Worm (Caenorhabditis elegans): ENCODE results near the gene H21P03.10.

Gene H21P03.10

ce11 chrIV:11486859-11487258, 13.7 kb upstream of the H21P03.10 start:
- TF ChIP-seq aly-2 (tag; optimal IDR thresholded peaks at IDR 0.05) (no peak), lin-39 (tag; optimal IDR thresholded peaks at IDR 0.05) (no peak), sox-4 (tag; optimal IDR thresholded peaks at IDR 0.05) (no peak), lin-14 (GFP tag; optimal IDR thresholded peaks at IDR 0.05) (no peak), pax-3 (tag; optimal IDR thresholded peaks at IDR 0.05) (no peak), ceh-8 (GFP tag; optimal IDR thresholded peaks at IDR 0.05) (no peak)

DNA sequence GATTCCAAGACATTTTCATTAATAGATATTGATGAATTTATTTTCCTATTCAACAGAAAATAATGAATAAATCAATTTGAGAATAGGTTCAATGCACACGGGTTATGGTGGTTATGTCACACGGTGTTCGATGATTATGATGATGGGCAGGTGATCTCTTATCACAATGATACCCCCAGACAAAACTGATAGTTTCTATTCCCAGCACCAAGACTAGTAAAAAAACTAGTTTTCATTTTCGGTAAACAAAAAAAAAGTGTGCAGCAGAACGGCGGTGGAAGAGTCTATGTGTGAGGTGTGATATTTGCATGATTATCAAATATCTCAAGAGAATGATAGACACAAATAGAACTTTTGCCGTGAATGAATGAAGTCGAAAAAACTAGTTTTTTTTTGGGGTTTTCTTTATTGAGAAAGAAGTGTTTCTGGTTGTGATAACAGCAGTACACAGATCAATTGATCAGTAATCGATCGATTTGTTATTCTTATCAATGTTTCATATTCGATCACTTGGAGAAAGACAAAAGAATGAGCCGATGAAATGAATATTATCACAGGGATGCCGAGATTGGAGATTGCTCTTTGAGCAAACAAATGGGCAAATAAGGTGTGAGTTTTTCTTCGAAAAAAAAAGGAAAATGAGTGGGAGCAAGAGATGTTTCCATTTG, 12.5 kb upstream of the H21P03.10 start:
- no peak for TF ChIP-seq ceh-63 (GFP tag; optimal IDR thresholded peaks at IDR 0.05)
- no peak for TF ChIP-seq tlp-1 (tag; optimal IDR thresholded peaks at IDR 0.05)
- TF ChIP-seq elt-2 (tag; optimal IDR thresholded peaks at IDR 0.05): peak; percentile 65
- TF ChIP-seq ztf-4 (tag; optimal IDR thresholded peaks at IDR 0.05): no peak
- no peak for TF ChIP-seq ets-5 (GFP tag; IDR thresholded peaks at IDR 0.05)
- TF ChIP-seq aly-2 (tag; optimal IDR thresholded peaks at IDR 0.05): no peak
- TF ChIP-seq nhr-90 (tag; optimal IDR thresholded peaks at IDR 0.05; ENCODE audit: poor library complexity): no peak
- peak; percentile 42 for TF ChIP-seq nhr-71 (tag; optimal IDR thresholded peaks at IDR 0.05)
- TF ChIP-seq nhr-77 (tag; optimal IDR thresholded peaks at IDR 0.05): no peak
- no peak for TF ChIP-seq efl-1 (optimal IDR thresholded peaks at IDR 0.05)
- no peak for TF ChIP-seq efl-1 (GFP tag; optimal IDR thresholded peaks at IDR 0.05 in 1 of 2)
- TF ChIP-seq nhr-76 (tag; optimal IDR thresholded peaks at IDR 0.05): no peak
- no peak for TF ChIP-seq hlh-4 (tag; optimal IDR thresholded peaks at IDR 0.05)
- TF ChIP-seq isw-1 (GFP tag; IDR thresholded peaks at IDR 0.05): no peak
- TF ChIP-seq efl-3 (GFP tag; optimal IDR thresholded peaks at IDR 0.05): no peak
- no peak for TF ChIP-seq pag-3 (tag; optimal IDR thresholded peaks at IDR 0.05; ENCODE audit: borderline replicate concordance, insufficient read depth)
- TF ChIP-seq lin-35 (GFP tag; optimal IDR thresholded peaks at IDR 0.05): peak in 1 of 2 experiments; percentile 48
- peak; percentile 29 for TF ChIP-seq lin-14 (GFP tag; optimal IDR thresholded peaks at IDR 0.05)
- TF ChIP-seq swsn-7 (tag; optimal IDR thresholded peaks at IDR 0.05): no peak
- no peak for TF ChIP-seq mab-9 (GFP tag; IDR thresholded peaks at IDR 0.05)
- no peak for TF ChIP-seq C16A3.4 (tag; optimal IDR thresholded peaks at IDR 0.05)
- peak; percentile 74 for TF ChIP-seq nhr-85 (tag)
- no peak for TF ChIP-seq nhr-19 (GFP tag; conservative IDR thresholded peaks at IDR 0.05)
- TF ChIP-seq alr-1 (tag; optimal IDR thresholded peaks at IDR 0.05; ENCODE audit: borderline replicate concordance): no peak
- peak in 1 of 6 experiments; percentile 50 for TF ChIP-seq elt-3 (tag; optimal IDR thresholded peaks at IDR 0.05)
- no peak for TF ChIP-seq ztf-11 (tag; optimal IDR thresholded peaks at IDR 0.05)
- TF ChIP-seq sup-37 (GFP tag; optimal IDR thresholded peaks at IDR 0.05): no peak
- TF ChIP-seq Y116A8C.19 (tag; optimal IDR thresholded peaks at IDR 0.05; ENCODE audit: borderline replicate concordance): no peak
- TF ChIP-seq hpl-2 (GFP tag; optimal IDR thresholded peaks at IDR 0.05): no peak
- TF ChIP-seq lin-13 (GFP tag; optimal IDR thresholded peaks at IDR 0.05): no peak
- no peak for TF ChIP-seq mdl-1 (tag; optimal IDR thresholded peaks at IDR 0.05)
- TF ChIP-seq blmp-1 (tag; optimal IDR thresholded peaks at IDR 0.05): no peak
- no peak for TF ChIP-seq zag-1 (tag; optimal IDR thresholded peaks at IDR 0.05)
- TF ChIP-seq aha-1 (tag; optimal IDR thresholded peaks at IDR 0.05): no peak
- TF ChIP-seq sox-4 (tag; optimal IDR thresholded peaks at IDR 0.05): no peak
- TF ChIP-seq sptf-1 (tag; optimal IDR thresholded peaks at IDR 0.05): no peak
- no peak for TF ChIP-seq dpl-1 (GFP tag; optimal IDR thresholded peaks at IDR 0.05)
- no peak for TF ChIP-seq skn-1 (tag; optimal IDR thresholded peaks at IDR 0.05)
- no peak for TF ChIP-seq ceh-90 (tag; optimal IDR thresholded peaks at IDR 0.05)
- peak; percentile 30 for TF ChIP-seq snu-23 (GFP tag; optimal IDR thresholded peaks at IDR 0.05)
- no peak for TF ChIP-seq nhr-84 (tag; optimal IDR thresholded peaks at IDR 0.05)
- no peak for TF ChIP-seq lsy-2 (tag; optimal IDR thresholded peaks at IDR 0.05)
- no peak for TF ChIP-seq egl-13 (tag; optimal IDR thresholded peaks at IDR 0.05)
- TF ChIP-seq jun-1 (tag; optimal IDR thresholded peaks at IDR 0.05): no peak
- TF ChIP-seq nhr-11 (tag; optimal IDR thresholded peaks at IDR 0.05): no peak
- TF ChIP-seq fos-1 (tag; optimal IDR thresholded peaks at IDR 0.05): no peak
- TF ChIP-seq unc-30 (tag; optimal IDR thresholded peaks at IDR 0.05): no peak

Measured in whole organism, L1 larva.